Fruit fly (Drosophila melanogaster): ENCODE data around the gene Nedd8.

Nedd8 gene

DNA sequence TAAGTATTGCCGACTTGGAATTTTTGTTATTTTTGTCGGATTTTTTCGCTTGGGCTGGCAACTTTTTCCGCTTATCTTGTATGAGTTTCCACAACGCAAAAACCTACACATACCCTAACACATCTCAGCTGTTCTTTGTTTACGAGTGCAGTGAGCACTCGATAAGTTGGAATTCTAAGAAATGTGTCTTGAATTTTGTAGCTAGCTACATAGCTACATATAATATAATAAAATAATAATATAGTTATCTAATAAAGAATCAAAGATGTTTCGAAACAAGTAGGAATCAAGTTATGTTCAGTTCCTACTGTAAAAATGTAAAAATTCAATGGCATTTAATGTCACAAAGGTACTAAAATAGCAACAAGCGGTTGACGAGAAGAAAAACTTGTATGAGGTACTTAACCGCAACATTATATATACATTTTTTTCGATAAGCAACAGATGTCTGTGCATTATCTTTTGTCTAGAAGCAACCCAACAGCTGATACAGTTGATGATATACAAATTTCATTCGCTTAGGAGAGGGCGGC, 5.6 kb upstream of the Nedd8 start, which contains the start of gene Bhmt (continued):
- TF ChIP-seq CG15269 (tag; optimal IDR thresholded peaks at IDR 0.05) (peak; percentile 87), Pdp1 (GFP tag; optimal IDR thresholded peaks at IDR 0.05) (no peak), CG9609 (GFP tag; optimal IDR thresholded peaks at IDR 0.05) (no peak), CG14667 (GFP tag; IDR thresholded peaks at IDR 0.05) (peak; percentile 56), cwo (GFP tag; optimal IDR thresholded peaks at IDR 0.05) (peak; percentile 68), CG2129 (GFP tag; IDR thresholded peaks at IDR 0.05; ENCODE audit: partially characterized antibody) (no peak), CG10959 (GFP tag; IDR thresholded peaks at IDR 0.05) (no peak), row (GFP tag; IDR thresholded peaks at IDR 0.05) (peak; percentile 83), Sox100B (GFP tag; optimal IDR thresholded peaks at IDR 0.05) (peak; percentile 56), Neu2 (GFP tag; optimal IDR thresholded peaks at IDR 0.05; ENCODE audit: borderline replicate concordance) (no peak), Asciz (GFP tag; optimal IDR thresholded peaks at IDR 0.05) (peak; percentile 34), Lpt (GFP tag; optimal IDR thresholded peaks at IDR 0.05) (no peak), ind (GFP tag; optimal IDR thresholded peaks at IDR 0.05) (peak; percentile 62), cg (GFP tag; optimal IDR thresholded peaks at IDR 0.05) (peak; percentile 24), CG10565 (GFP tag; optimal IDR thresholded peaks at IDR 0.05) (no peak), slbo (GFP tag; IDR thresholded peaks at IDR 0.05) (peak; percentile 83), corto (GFP tag; optimal IDR thresholded peaks at IDR 0.05) (peak; percentile 88), fd3F (GFP tag; optimal IDR thresholded peaks at IDR 0.05) (peak; percentile 60), run (tag; optimal IDR thresholded peaks at IDR 0.05) (peak; percentile 21), CG9215 (GFP tag; IDR thresholded peaks at IDR 0.05) (peak; percentile 67), lbe (GFP tag; optimal IDR thresholded peaks at IDR 0.05) (peak; percentile 88), Ravus (GFP tag; IDR thresholded peaks at IDR 0.05) (peak; percentile 47), CG14710 (tag; optimal IDR thresholded peaks at IDR 0.05) (no peak), Doc2 (GFP tag; IDR thresholded peaks at IDR 0.05) (no peak), CG16779 (GFP tag; IDR thresholded peaks at IDR 0.05) (no peak), Awh (GFP tag; IDR thresholded peaks at IDR 0.05) (no peak; the same call in 1 of the 2 replicates), Abd-B (GFP tag; optimal IDR thresholded peaks at IDR 0.05) (peak; percentile 56), org-1 (GFP tag; optimal IDR thresholded peaks at IDR 0.05) (peak; percentile 37), CG13424 (tag; optimal IDR thresholded peaks at IDR 0.05) (peak; percentile 58), CG4707 (GFP tag; optimal IDR thresholded peaks at IDR 0.05) (no peak), eyg (GFP tag; optimal IDR thresholded peaks at IDR 0.05) (no peak), CG3726 (GFP tag; IDR thresholded peaks at IDR 0.05) (no peak), sna (GFP tag; IDR thresholded peaks at IDR 0.05; ENCODE audit: partially characterized antibody) (no peak), gce (GFP tag; IDR thresholded peaks at IDR 0.05) (peak; percentile 13; the same call in 1 of the 3 replicates), CG6854 (GFP tag; optimal IDR thresholded peaks at IDR 0.05) (peak; percentile 59), salm (tag; optimal IDR thresholded peaks at IDR 0.05) (no peak), Bgb (GFP tag; IDR thresholded peaks at IDR 0.05; ENCODE audit: partially characterized antibody) (no peak), ATbp (GFP tag; optimal IDR thresholded peaks at IDR 0.05) (peak; percentile 17), dpn (GFP tag; optimal IDR thresholded peaks at IDR 0.05) (peak in 1 of 2 experiments; percentile 62), prd (optimal IDR thresholded peaks at IDR 0.05) (no peak), prd (GFP tag; IDR thresholded peaks at IDR 0.05) (peak; percentile 66), mirr (GFP tag; optimal IDR thresholded peaks at IDR 0.05) (peak; percentile 22), Rx (GFP tag; IDR thresholded peaks at IDR 0.05) (no peak), pita (GFP tag; optimal IDR thresholded peaks at IDR 0.05) (no peak), CG4404 (GFP tag; IDR thresholded peaks at IDR 0.05) (no peak), vvl (GFP tag; IDR thresholded peaks at IDR 0.05) (peak; percentile 80), pros (GFP tag; optimal IDR thresholded peaks at IDR 0.05) (no peak), CkIIα-i1 (GFP tag; IDR thresholded peaks at IDR 0.05) (no peak), CG3065 (GFP tag; optimal IDR thresholded peaks at IDR 0.05) (no peak), CG1603 (tag; optimal IDR thresholded peaks at IDR 0.05) (no peak)

Measured in whole organism, embryonic.